Fruit fly (Drosophila melanogaster) whole organism, embryonic: ENCODE results near the gene Hacd1.

Experiments
- Adf1 ChIP-seq: fragments of 200-800 bp; sonication (Bioruptor generic); IDR thresholded peaks from 2 replicates; pipeline ENCODE4 v1.3.6; 2022; ENCODE audit warnings: missing biosample characterization, missing genetic modification characterization
- Atf6 ChIP-seq: fragments of 200-800 bp; sonication (Bioruptor generic); IDR thresholded peaks from 2 replicates; pipeline ENCODE4 v1.3.6; 2022; ENCODE audit warnings: missing biosample characterization, missing genetic modification characterization
- CG10321 ChIP-seq: fragments of 200-800 bp; sonication (Bioruptor generic); IDR thresholded peaks from 2 replicates; pipeline ENCODE4 v1.3.6; 2022; ENCODE audit warnings: missing biosample characterization, missing genetic modification characterization
- CG12219 ChIP-seq: fragments of 200-800 bp; sonication (Bioruptor generic); optimal IDR thresholded peaks from 3 replicates; lab custom pipeline; 2018; ENCODE audit warnings: missing biosample characterization, mild to moderate bottlenecking, missing genetic modification characterization
- CG12391 ChIP-seq: fragments of 200-800 bp; sonication (Bioruptor generic); optimal IDR thresholded peaks from 3 replicates; lab custom pipeline; 2018; ENCODE audit warnings: missing biosample characterization, mild to moderate bottlenecking, missing genetic modification characterization, moderate library complexity
- CG12769 ChIP-seq: fragments of 200-800 bp; sonication (Bioruptor generic); optimal IDR thresholded peaks from 2 replicates; lab custom pipeline; 2019; ENCODE audit warnings: missing biosample characterization, mild to moderate bottlenecking, missing genetic modification characterization, moderate library complexity
- CG14860 ChIP-seq: fragments of 200-800 bp; sonication (Bioruptor generic); IDR thresholded peaks from 3 replicates; pipeline ENCODE4 v1.3.6; 2022; ENCODE audit warnings: missing biosample characterization, missing genetic modification characterization; ENCODE audit not compliant: partially characterized antibody
- CG15479 ChIP-seq: fragments of 200-800 bp; sonication (Bioruptor generic); optimal IDR thresholded peaks from 3 replicates; lab custom pipeline; 2019; ENCODE audit warnings: missing biosample characterization, mild to moderate bottlenecking, missing genetic modification characterization, moderate library complexity
- CG15696 ChIP-seq: fragments of 200-800 bp; sonication (Bioruptor generic); optimal IDR thresholded peaks from 2 replicates; lab custom pipeline; 2019; ENCODE audit warnings: missing biosample characterization, mild to moderate bottlenecking, missing genetic modification characterization, moderate library complexity
- CG16779 ChIP-seq: fragments of 200-800 bp; sonication (Bioruptor generic); IDR thresholded peaks from 2 replicates; pipeline ENCODE4 v1.3.6; 2022; ENCODE audit warnings: missing biosample characterization, missing genetic modification characterization
- CG16863 ChIP-seq: fragments of 200-800 bp; sonication (Bioruptor generic); optimal IDR thresholded peaks from 3 replicates; lab custom pipeline; 2016; ENCODE audit warnings: missing biosample characterization, missing genetic modification characterization
- CG30403 ChIP-seq: fragments of 200-800 bp; sonication (Bioruptor generic); optimal IDR thresholded peaks from 3 replicates; lab custom pipeline; 2016; ENCODE audit warnings: missing biosample characterization, missing genetic modification characterization
- CG31365 ChIP-seq: fragments of 200-800 bp; sonication (Bioruptor generic); optimal IDR thresholded peaks from 2 replicates; lab custom pipeline; 2018; ENCODE audit warnings: missing biosample characterization, mild to moderate bottlenecking, missing genetic modification characterization
- CG33213 ChIP-seq: fragments of 200-800 bp; sonication (Bioruptor generic); optimal IDR thresholded peaks from 3 replicates; lab custom pipeline; 2016; ENCODE audit warnings: missing biosample characterization, missing genetic modification characterization
- CG3847 ChIP-seq: fragments of 200-800 bp; sonication (Bioruptor generic); IDR thresholded peaks from 2 replicates; pipeline ENCODE4 v1.3.6; 2022; ENCODE audit warnings: missing biosample characterization, missing genetic modification characterization
- CG4360 ChIP-seq: fragments of 200-800 bp; sonication (Bioruptor generic); IDR thresholded peaks from 2 replicates; pipeline ENCODE4 v1.3.6; 2022; ENCODE audit warnings: missing biosample characterization, missing genetic modification characterization
- CG4424 ChIP-seq: fragments of 200-800 bp; sonication (Bioruptor generic); optimal IDR thresholded peaks from 3 replicates; lab custom pipeline; 2016; ENCODE audit warnings: missing biosample characterization, missing genetic modification characterization
- CG4820 ChIP-seq: fragments of 200-800 bp; sonication (Bioruptor generic); optimal IDR thresholded peaks from 3 replicates; lab custom pipeline; 2016; ENCODE audit warnings: missing biosample characterization, missing genetic modification characterization
- CG8765 ChIP-seq: fragments of 200-800 bp; sonication (Bioruptor generic); IDR thresholded peaks from 2 replicates; pipeline ENCODE4 v1.3.6; 2022; ENCODE audit warnings: missing biosample characterization, missing genetic modification characterization
- CG9727 ChIP-seq: fragments of 200-800 bp; sonication (Bioruptor generic); optimal IDR thresholded peaks from 3 replicates; lab custom pipeline; 2017; ENCODE audit warnings: missing biosample characterization, mild to moderate bottlenecking, missing genetic modification characterization
- CG9797 ChIP-seq: fragments of 200-800 bp; sonication (Bioruptor generic); optimal IDR thresholded peaks from 3 replicates; lab custom pipeline; 2018; ENCODE audit warnings: missing biosample characterization, mild to moderate bottlenecking, missing genetic modification characterization
- Chrac-16 ChIP-seq: fragments of 200-800 bp; sonication (Bioruptor generic); optimal IDR thresholded peaks from 3 replicates; lab custom pipeline; 2016; ENCODE audit warnings: missing biosample characterization, missing genetic modification characterization
- Drgx ChIP-seq: fragments of 200-800 bp; sonication (Bioruptor generic); IDR thresholded peaks from 2 replicates; pipeline ENCODE4 v1.3.6; 2022; ENCODE audit warnings: missing biosample characterization, missing genetic modification characterization
- Eip74EF ChIP-seq, 2 experiments: fragments of 200-800 bp in 1 of 2; fragments of >200 bp in 1 of 2; sonication (Bioruptor generic) in 1 of 2; optimal IDR thresholded peaks; 2 replicates each; lab custom pipeline; 2017 to 2019; ENCODE audit warnings: missing biosample characterization in 2 of 2, missing genetic modification characterization in 2 of 2, mild to moderate bottlenecking in 1 of 2, moderate library complexity in 1 of 2
- Fer2 ChIP-seq: fragments of 200-800 bp; sonication (Bioruptor generic); optimal IDR thresholded peaks from 2 replicates; lab custom pipeline; 2018; ENCODE audit warnings: missing biosample characterization, mild to moderate bottlenecking, missing genetic modification characterization, moderate library complexity
- Fer3 ChIP-seq: fragments of 200-800 bp; sonication (Bioruptor generic); optimal IDR thresholded peaks from 2 replicates; lab custom pipeline; 2018; ENCODE audit warnings: missing biosample characterization, mild to moderate bottlenecking, missing genetic modification characterization, moderate library complexity
- Hey ChIP-seq: fragments of 200-800 bp; sonication (Bioruptor generic); optimal IDR thresholded peaks from 3 replicates; lab custom pipeline; 2018; ENCODE audit warnings: missing biosample characterization, mild to moderate bottlenecking, missing genetic modification characterization
- Max ChIP-seq: fragments of 200-800 bp; sonication (Bioruptor generic); optimal IDR thresholded peaks from 2 replicates; lab custom pipeline; 2016; ENCODE audit warnings: missing biosample characterization, mild to moderate bottlenecking, missing genetic modification characterization
- Ravus ChIP-seq: fragments of 200-800 bp; sonication (Bioruptor generic); IDR thresholded peaks from 2 replicates; pipeline ENCODE4 v1.3.6; 2022; ENCODE audit warnings: missing biosample characterization, missing genetic modification characterization
- Ssrp ChIP-seq: fragments of 200-800 bp; sonication (Bioruptor generic); optimal IDR thresholded peaks from 2 replicates; lab custom pipeline; 2018; ENCODE audit warnings: missing biosample characterization, mild to moderate bottlenecking, missing genetic modification characterization, moderate library complexity
- amos ChIP-seq: fragments of 200-800 bp; sonication (Bioruptor generic); IDR thresholded peaks from 2 replicates; pipeline ENCODE4 v1.3.6; 2022; ENCODE audit warnings: missing biosample characterization, missing genetic modification characterization; ENCODE audit not compliant: partially characterized antibody
- en ChIP-seq: fragments of 200-800 bp; sonication (Bioruptor generic); optimal IDR thresholded peaks from 2 replicates; lab custom pipeline; 2016; ENCODE audit warnings: missing biosample characterization, missing genetic modification characterization
- exex ChIP-seq: fragments of 200-800 bp; sonication (Bioruptor generic); optimal IDR thresholded peaks from 4 replicates; lab custom pipeline; 2018; ENCODE audit warnings: missing biosample characterization, mild to moderate bottlenecking, missing genetic modification characterization, moderate library complexity
- fru ChIP-seq: fragments of >200 bp; optimal IDR thresholded peaks from 2 replicates; lab custom pipeline; 2017
- ftz-f1 ChIP-seq: fragments of 200-800 bp; sonication (Bioruptor generic); optimal IDR thresholded peaks from 2 replicates; lab custom pipeline; 2016; ENCODE audit warnings: missing biosample characterization, missing genetic modification characterization
- gt ChIP-seq: fragments of 200-800 bp; sonication (Bioruptor generic); IDR thresholded peaks from 2 replicates; pipeline ENCODE4 v1.3.6; 2022; ENCODE audit warnings: missing biosample characterization, missing genetic modification characterization
- ham ChIP-seq: fragments of 200-800 bp; sonication (Bioruptor generic); IDR thresholded peaks from 2 replicates; pipeline ENCODE4 v1.3.6; 2022; ENCODE audit warnings: missing biosample characterization, missing genetic modification characterization
- kah ChIP-seq: fragments of 200-800 bp; sonication (Bioruptor generic); optimal IDR thresholded peaks from 2 replicates; lab custom pipeline; 2018; ENCODE audit warnings: missing biosample characterization, mild to moderate bottlenecking, missing genetic modification characterization
- pan ChIP-seq, 4 experiments: fragments of >200 bp in 3 of 4; fragments of 200-800 bp in 1 of 4; sonication (Bioruptor generic) in 1 of 4; optimal IDR thresholded peaks in 3 of 4; IDR thresholded peaks in 1 of 4; 2 replicates each; pipeline versions ENCODE4 v1.3.6 to Lab custom; 2017 to 2022; ENCODE audit warnings: missing biosample characterization in 2 of 4, missing genetic modification characterization in 2 of 4, mixed read lengths in 1 of 4
- row ChIP-seq: fragments of 200-800 bp; sonication (Bioruptor generic); IDR thresholded peaks from 3 replicates; pipeline ENCODE4 v1.3.6; 2022; ENCODE audit warnings: missing biosample characterization, missing genetic modification characterization
- schlank ChIP-seq: fragments of 200-800 bp; sonication (Bioruptor generic); optimal IDR thresholded peaks from 2 replicates; lab custom pipeline; 2018; ENCODE audit warnings: missing biosample characterization, mild to moderate bottlenecking, missing genetic modification characterization
- sisA ChIP-seq: fragments of 200-800 bp; sonication (Bioruptor generic); IDR thresholded peaks from 2 replicates; pipeline ENCODE4 v1.3.6; 2022; ENCODE audit warnings: missing biosample characterization, missing genetic modification characterization
- sna ChIP-seq: fragments of 200-800 bp; sonication (Bioruptor generic); IDR thresholded peaks from 2 replicates; pipeline ENCODE4 v1.3.6; 2022; ENCODE audit warnings: missing biosample characterization, missing genetic modification characterization; ENCODE audit not compliant: partially characterized antibody
- sqz ChIP-seq: fragments of 200-800 bp; sonication (Bioruptor generic); optimal IDR thresholded peaks from 3 replicates; lab custom pipeline; 2018; ENCODE audit warnings: missing biosample characterization, mild to moderate bottlenecking, missing genetic modification characterization
- sr ChIP-seq: fragments of 200-800 bp; sonication (Bioruptor generic); IDR thresholded peaks from 3 replicates; pipeline ENCODE4 v1.3.6; 2022; ENCODE audit warnings: missing biosample characterization, missing genetic modification characterization
- stwl ChIP-seq: fragments of 200-800 bp; sonication (Bioruptor generic); optimal IDR thresholded peaks from 3 replicates; lab custom pipeline; 2018; ENCODE audit warnings: missing biosample characterization, mild to moderate bottlenecking, missing genetic modification characterization, moderate library complexity
- twi ChIP-seq: fragments of 200-800 bp; optimal IDR thresholded peaks from 2 replicates; lab custom pipeline; 2019; ENCODE audit warnings: missing biosample characterization, mild to moderate bottlenecking, missing genetic modification characterization, moderate library complexity
- tx ChIP-seq: fragments of 200-800 bp; sonication (Bioruptor generic); optimal IDR thresholded peaks from 2 replicates; lab custom pipeline; 2016; ENCODE audit warnings: missing biosample characterization, missing genetic modification characterization
- usp ChIP-seq: fragments of >200 bp; optimal IDR thresholded peaks from 2 replicates; lab custom pipeline; 2017; ENCODE audit warnings: missing biosample characterization, missing genetic modification characterization

Gene Hacd1

dm6 chr2L:12006397-12007330 lies 4.6 kb upstream of the Hacd1 start (continued):
- TF ChIP-seq CG33213 (GFP tag; lab: Kevin White, UChicago): peak; percentile 24
- no peak for TF ChIP-seq Atf6 (GFP tag; lab: Robert Waterston, UW)
- no peak for TF ChIP-seq CG15479
- TF ChIP-seq Max: peak; percentile 90
- no peak for TF ChIP-seq amos
- TF ChIP-seq Eip74EF (GFP tag; optimal IDR thresholded peaks at IDR 0.05; lab: Kevin White, UChicago): peak in 1 of 2 experiments; percentile 98
- no peak for TF ChIP-seq CG4360
- TF ChIP-seq ham (GFP tag; lab: Robert Waterston, UW): no peak
- TF ChIP-seq CG31365 (tag; lab: Kevin White, UChicago): no peak
- no peak for TF ChIP-seq Ravus
- peak in 1 of 2 experiments; percentile 79 for TF ChIP-seq pan (optimal IDR thresholded peaks at IDR 0.05; lab: Kevin White, UChicago)
- TF ChIP-seq pan (GFP tag; optimal IDR thresholded peaks at IDR 0.05 in 1 of 2, IDR thresholded peaks at IDR 0.05 in 1 of 2): peak in 1 of 2 experiments; percentile 69
- peak; percentile 86 for TF ChIP-seq Fer2 (tag; lab: Kevin White, UChicago)
- peak; percentile 71 for TF ChIP-seq CG16863 (GFP tag; lab: Kevin White, UChicago)
- peak; percentile 81 for TF ChIP-seq sqz
- TF ChIP-seq CG30403 (GFP tag; lab: Kevin White, UChicago): peak; percentile 95
- TF ChIP-seq sisA (GFP tag; lab: Robert Waterston, UW): no peak
- TF ChIP-seq Drgx: no peak
- TF ChIP-seq CG8765 (GFP tag; lab: Robert Waterston, UW): no peak
- peak; percentile 74 for TF ChIP-seq CG12219 (GFP tag; lab: Kevin White, UChicago)
- no peak for TF ChIP-seq CG14860 (GFP tag; lab: Robert Waterston, UW)
- peak; percentile 42 for TF ChIP-seq kah
- TF ChIP-seq Fer3 (tag; lab: Kevin White, UChicago): peak; percentile 92
- TF ChIP-seq twi (tag; lab: Kevin White, UChicago): peak; percentile 92
- peak; percentile 93 for TF ChIP-seq CG15696 (tag; lab: Kevin White, UChicago)
- TF ChIP-seq CG3847 (GFP tag; lab: Robert Waterston, UW): no peak
- peak; percentile 98 for TF ChIP-seq CG12391 (tag; lab: Kevin White, UChicago)
- TF ChIP-seq Hey: peak; percentile 31
- peak; percentile 9 for TF ChIP-seq CG12769 (tag; lab: Kevin White, UChicago)
- TF ChIP-seq CG10321: no peak
- TF ChIP-seq row (GFP tag; lab: Robert Waterston, UW): no peak
- peak; percentile 90 for TF ChIP-seq Chrac-16
- TF ChIP-seq CG9727 (GFP tag; lab: Kevin White, UChicago): peak; percentile 100
- TF ChIP-seq Ssrp: peak; percentile 96
- peak; percentile 91 for TF ChIP-seq CG4820 (GFP tag; lab: Kevin White, UChicago)
- no peak for TF ChIP-seq stwl (tag; lab: Kevin White, UChicago)
- TF ChIP-seq ftz-f1 (GFP tag; lab: Kevin White, UChicago): peak; percentile 100
- TF ChIP-seq sna (GFP tag; lab: Robert Waterston, UW): no peak
- TF ChIP-seq exex (tag; lab: Kevin White, UChicago): peak; percentile 75
- TF ChIP-seq CG9797 (GFP tag; lab: Kevin White, UChicago): peak; percentile 20
- TF ChIP-seq sr (GFP tag; lab: Robert Waterston, UW): no peak
- no peak for TF ChIP-seq CG16779 (GFP tag; lab: Robert Waterston, UW)
- peak; percentile 51 for TF ChIP-seq en
- TF ChIP-seq gt (GFP tag; lab: Robert Waterston, UW): no peak
- TF ChIP-seq Adf1 (GFP tag; lab: Robert Waterston, UW): no peak
- TF ChIP-seq CG4424 (GFP tag; lab: Kevin White, UChicago): peak; percentile 94
- peak; percentile 55 for TF ChIP-seq tx (GFP tag; lab: Kevin White, UChicago)
- peak; percentile 6 for TF ChIP-seq schlank (tag; lab: Kevin White, UChicago)
- TF ChIP-seq usp: no peak
- no peak for TF ChIP-seq fru (lab: Kevin White, UChicago)
